Worm (Caenorhabditis elegans): ENCODE results near the gene C36A4.4.

C36A4.4 gene

ce11 chrIII:3819579-3819978 lies 23.8 kb downstream of the C36A4.4 start, which contains the start of gene dpy-27:
Gene dpy-27 (minus strand): TSS chrIII:3819679.
- TF ChIP-seq nhr-76 (tag; optimal IDR thresholded peaks at IDR 0.05) (no peak), aha-1 (tag; optimal IDR thresholded peaks at IDR 0.05) (no peak), ces-1 (GFP tag; optimal IDR thresholded peaks at IDR 0.05) (no peak), zip-4 (GFP tag; optimal IDR thresholded peaks at IDR 0.05) (no peak)

- no peak for TF ChIP-seq Y116A8C.19 (tag; optimal IDR thresholded peaks at IDR 0.05; ENCODE audit: borderline replicate concordance)
- no peak for TF ChIP-seq dsc-1 (tag; optimal IDR thresholded peaks at IDR 0.05)
- no peak for TF ChIP-seq ces-1 (GFP tag; optimal IDR thresholded peaks at IDR 0.05)
- TF ChIP-seq hpl-2 (GFP tag; optimal IDR thresholded peaks at IDR 0.05) = no peak
- TF ChIP-seq lin-13 (GFP tag; optimal IDR thresholded peaks at IDR 0.05) = no peak
- no peak for TF ChIP-seq sup-37 (GFP tag; optimal IDR thresholded peaks at IDR 0.05)
- no peak for TF ChIP-seq nhr-12 (tag; optimal IDR thresholded peaks at IDR 0.05)
- TF ChIP-seq elt-2 (tag; optimal IDR thresholded peaks at IDR 0.05) = no peak
- TF ChIP-seq nhr-77 (tag; optimal IDR thresholded peaks at IDR 0.05) = no peak
These were observed 29.0 kb downstream of the C36A4.4 start for ce11 chrIII:3814421-3814820.

ce11 chrIII:3812369-3812993 lies 30.9 kb downstream of the C36A4.4 start:
- TF ChIP-seq efl-3 (GFP tag; optimal IDR thresholded peaks at IDR 0.05) = no peak
- TF ChIP-seq ces-1 (GFP tag; optimal IDR thresholded peaks at IDR 0.05) = no peak
- no peak for TF ChIP-seq vab-15 (tag; optimal IDR thresholded peaks at IDR 0.05)
- TF ChIP-seq nhr-20 (tag; optimal IDR thresholded peaks at IDR 0.05) = peak; percentile 27
- no peak for TF ChIP-seq irx-1 (tag; optimal IDR thresholded peaks at IDR 0.05)
- TF ChIP-seq alr-1 (tag; optimal IDR thresholded peaks at IDR 0.05; ENCODE audit: borderline replicate concordance) = no peak
- TF ChIP-seq nhr-77 (tag; optimal IDR thresholded peaks at IDR 0.05) = no peak
- TF ChIP-seq xbp-1 (tag; optimal IDR thresholded peaks at IDR 0.05) = no peak
- no peak for TF ChIP-seq hpl-2 (GFP tag; optimal IDR thresholded peaks at IDR 0.05)
- TF ChIP-seq tbx-2 (tag; optimal IDR thresholded peaks at IDR 0.05) = no peak
- TF ChIP-seq blmp-1 (tag; optimal IDR thresholded peaks at IDR 0.05) = peak; percentile 25
- no peak for TF ChIP-seq pqm-1 (tag; optimal IDR thresholded peaks at IDR 0.05)
- TF ChIP-seq sox-4 (tag; optimal IDR thresholded peaks at IDR 0.05) = no peak
- TF ChIP-seq fkh-8 (tag; optimal IDR thresholded peaks at IDR 0.05) = no peak
- no peak for TF ChIP-seq ztf-4 (tag; optimal IDR thresholded peaks at IDR 0.05)
- no peak for TF ChIP-seq elt-2 (tag; optimal IDR thresholded peaks at IDR 0.05)
- no peak for TF ChIP-seq sup-37 (GFP tag; optimal IDR thresholded peaks at IDR 0.05)
- TF ChIP-seq fkh-10 (GFP tag; optimal IDR thresholded peaks at IDR 0.05) = no peak
- TF ChIP-seq fos-1 (tag; optimal IDR thresholded peaks at IDR 0.05) = no peak
- TF ChIP-seq unc-98 (GFP tag; IDR thresholded peaks at IDR 0.05) = no peak
- no peak for TF ChIP-seq hlh-17 (GFP tag; optimal IDR thresholded peaks at IDR 0.05; ENCODE audit: borderline replicate concordance)
- peak; percentile 10 for TF ChIP-seq nhr-71 (tag; optimal IDR thresholded peaks at IDR 0.05)
- no peak for TF ChIP-seq ceh-88 (GFP tag; IDR thresholded peaks at IDR 0.05)
- no peak for TF ChIP-seq efl-1 (optimal IDR thresholded peaks at IDR 0.05)
- TF ChIP-seq efl-1 (GFP tag; optimal IDR thresholded peaks at IDR 0.05 in 1 of 2) = peak in 1 of 2 experiments; percentile 77
- TF ChIP-seq ceh-8 (GFP tag; optimal IDR thresholded peaks at IDR 0.05) = no peak
- no peak for TF ChIP-seq tlp-1 (tag; optimal IDR thresholded peaks at IDR 0.05)
- TF ChIP-seq nhr-76 (tag; optimal IDR thresholded peaks at IDR 0.05) = no peak
- 0 out of 2 replicates have a peak, but pooled peaks have one; percentile 7 for TF ChIP-seq nhr-19 (GFP tag; conservative IDR thresholded peaks at IDR 0.05)
- peak in 1 of 2 experiments; percentile 16 for TF ChIP-seq lsy-2 (tag; optimal IDR thresholded peaks at IDR 0.05)
- no peak for TF ChIP-seq lin-39 (tag; optimal IDR thresholded peaks at IDR 0.05)
- TF ChIP-seq ceh-90 (tag; optimal IDR thresholded peaks at IDR 0.05) = no peak
- TF ChIP-seq nhr-11 (tag; optimal IDR thresholded peaks at IDR 0.05) = no peak
- TF ChIP-seq ets-5 (GFP tag; IDR thresholded peaks at IDR 0.05) = no peak
- no peak for TF ChIP-seq unc-130 (tag; optimal IDR thresholded peaks at IDR 0.05)
- TF ChIP-seq C34B4.2 (tag; optimal IDR thresholded peaks at IDR 0.05) = no peak
- TF ChIP-seq mdl-1 (tag; optimal IDR thresholded peaks at IDR 0.05) = no peak
- TF ChIP-seq swsn-7 (tag; optimal IDR thresholded peaks at IDR 0.05) = no peak
- TF ChIP-seq snpc-4 (tag; optimal IDR thresholded peaks at IDR 0.05) = no peak
- TF ChIP-seq rnt-1 (tag; optimal IDR thresholded peaks at IDR 0.05) = no peak
- TF ChIP-seq nhr-47 (tag; optimal IDR thresholded peaks at IDR 0.05) = no peak
- TF ChIP-seq dpl-1 (GFP tag; optimal IDR thresholded peaks at IDR 0.05) = no peak
- no peak for TF ChIP-seq ama-1 (optimal IDR thresholded peaks at IDR 0.05)
